Fruit fly (Drosophila melanogaster): ENCODE data around the gene Cyp40.

Gene Cyp40

dm6 chr3L:9675528-9675963, 47.1 kb downstream of the Cyp40 start (continued):
- TF ChIP-seq esn (GFP tag; optimal IDR thresholded peaks at IDR 0.05) = peak; percentile 46
- TF ChIP-seq CG31627 (GFP tag; optimal IDR thresholded peaks at IDR 0.05) = no peak
- no peak for TF ChIP-seq CG10669 (GFP tag; optimal IDR thresholded peaks at IDR 0.05)
- TF ChIP-seq Sox15 (GFP tag; optimal IDR thresholded peaks at IDR 0.05) = no peak
- TF ChIP-seq Hr4 (GFP tag; optimal IDR thresholded peaks at IDR 0.05) = no peak
- peak; percentile 38 for TF ChIP-seq topi (GFP tag; optimal IDR thresholded peaks at IDR 0.05)

dm6 chr3L:9677260-9677659, 48.8 kb downstream of the Cyp40 start:
- TF ChIP-seq CG6163 (GFP tag; IDR thresholded peaks at IDR 0.05) (no peak), CG11762 (GFP tag; optimal IDR thresholded peaks at IDR 0.05; ENCODE audit: insufficient read depth) (no peak), Hr38 (GFP tag; optimal IDR thresholded peaks at IDR 0.05) (no peak), svp (GFP tag) (peak; percentile 48)

- TF ChIP-seq CG6792 (GFP tag; optimal IDR thresholded peaks at IDR 0.05) (peak; percentile 28), cyc (GFP tag; optimal IDR thresholded peaks at IDR 0.05) (no peak), Blimp-1 (GFP tag; optimal IDR thresholded peaks at IDR 0.05) (no peak), CG10631 (GFP tag; optimal IDR thresholded peaks at IDR 0.05) (peak; percentile 10), pdm3 (GFP tag; optimal IDR thresholded peaks at IDR 0.05) (no peak), Lpt (GFP tag; optimal IDR thresholded peaks at IDR 0.05) (no peak), CG3032 (tag; optimal IDR thresholded peaks at IDR 0.05) (no peak), CG4318 (GFP tag; optimal IDR thresholded peaks at IDR 0.05) (peak; percentile 32), Smox (GFP tag; optimal IDR thresholded peaks at IDR 0.05) (no peak), CG6854 (GFP tag; optimal IDR thresholded peaks at IDR 0.05) (no peak), Eip75B (GFP tag; optimal IDR thresholded peaks at IDR 0.05) (no peak), acj6 (GFP tag; optimal IDR thresholded peaks at IDR 0.05) (no peak), CG6808 (GFP tag; optimal IDR thresholded peaks at IDR 0.05) (no peak), Sox14 (GFP tag; optimal IDR thresholded peaks at IDR 0.05) (peak; percentile 90), fd59A (GFP tag; optimal IDR thresholded peaks at IDR 0.05) (peak; percentile 2), CG11762 (GFP tag; optimal IDR thresholded peaks at IDR 0.05; ENCODE audit: insufficient read depth) (no peak), vri (GFP tag; optimal IDR thresholded peaks at IDR 0.05) (peak; percentile 59), Hr39 (GFP tag; optimal IDR thresholded peaks at IDR 0.05) (peak; percentile 36), dac (GFP tag; optimal IDR thresholded peaks at IDR 0.05) (no peak), fkh (GFP tag; optimal IDR thresholded peaks at IDR 0.05) (peak; percentile 66), CG7368 (GFP tag; optimal IDR thresholded peaks at IDR 0.05) (no peak), dsx (GFP tag; optimal IDR thresholded peaks at IDR 0.05; ENCODE audit: poor library complexity, severe bottlenecking) (peak; percentile 25), CG8119 (GFP tag; IDR thresholded peaks at IDR 0.05) (no peak), Sox15 (GFP tag; optimal IDR thresholded peaks at IDR 0.05) (no peak), Eip93F (GFP tag; optimal IDR thresholded peaks at IDR 0.05) (no peak), CG6163 (GFP tag; IDR thresholded peaks at IDR 0.05) (no peak), ss (GFP tag; optimal IDR thresholded peaks at IDR 0.05) (peak in 1 of 2 experiments; percentile 67), achi (GFP tag; optimal IDR thresholded peaks at IDR 0.05) (peak; percentile 4), CG8632 (GFP tag; optimal IDR thresholded peaks at IDR 0.05) (peak; percentile 22), CG16779 (tag; optimal IDR thresholded peaks at IDR 0.05) (no peak), Hr38 (GFP tag; optimal IDR thresholded peaks at IDR 0.05) (no peak), Ets96B (tag; optimal IDR thresholded peaks at IDR 0.05) (peak; percentile 23), CG11902 (GFP tag; optimal IDR thresholded peaks at IDR 0.05) (no peak), Hr4 (GFP tag; optimal IDR thresholded peaks at IDR 0.05) (peak; percentile 47), Ets21C (GFP tag; optimal IDR thresholded peaks at IDR 0.05) (no peak), spab (GFP tag; optimal IDR thresholded peaks at IDR 0.05) (peak; percentile 19), CG3919 (GFP tag; optimal IDR thresholded peaks at IDR 0.05) (peak; percentile 1), Sox102F (GFP tag; optimal IDR thresholded peaks at IDR 0.05) (no peak), CG8319 (GFP tag; optimal IDR thresholded peaks at IDR 0.05) (no peak), CG15336 (GFP tag; IDR thresholded peaks at IDR 0.05) (peak; percentile 41), salr (GFP tag; optimal IDR thresholded peaks at IDR 0.05) (peak in 1 of 2 experiments; percentile 21), lz (GFP tag; optimal IDR thresholded peaks at IDR 0.05) (peak; percentile 41)
Observed at dm6 chr3L:9678007-9678497, 49.6 kb downstream of the Cyp40 start.

All from whole organism, prepupa.